Fruit fly (Drosophila melanogaster) whole organism, embryonic: ENCODE measurements around the gene CG18810.

ENCODE experiments used
- Bgb ChIP-seq: fragments of 200-800 bp; sonication (Bioruptor generic); IDR thresholded peaks from 2 replicates; pipeline ENCODE4 v1.3.6; 2022; ENCODE audit warnings: missing biosample characterization, missing genetic modification characterization; ENCODE audit not compliant: partially characterized antibody
- CG10147 ChIP-seq: fragments of 200-800 bp; sonication (Bioruptor generic); optimal IDR thresholded peaks from 2 replicates; lab custom pipeline; 2019; ENCODE audit warnings: missing biosample characterization, mild to moderate bottlenecking, missing genetic modification characterization, moderate library complexity
- CG11093 ChIP-seq: fragments of 200-800 bp; sonication (Bioruptor generic); IDR thresholded peaks from 3 replicates; pipeline ENCODE4 v1.3.6; 2022; ENCODE audit warnings: missing biosample characterization, missing genetic modification characterization
- CG12659 ChIP-seq: fragments of 200-800 bp; sonication (Bioruptor generic); optimal IDR thresholded peaks from 3 replicates; lab custom pipeline; 2017; ENCODE audit warnings: mild to moderate bottlenecking, missing biosample characterization, missing genetic modification reagents, missing genetic modification characterization
- CG13287 ChIP-seq: fragments of 200-800 bp; sonication (Bioruptor generic); IDR thresholded peaks from 2 replicates; pipeline ENCODE4 v1.3.6; 2022; ENCODE audit warnings: missing biosample characterization, missing genetic modification characterization; ENCODE audit not compliant: partially characterized antibody
- CG15479 ChIP-seq: fragments of 200-800 bp; sonication (Bioruptor generic); optimal IDR thresholded peaks from 3 replicates; lab custom pipeline; 2019; ENCODE audit warnings: missing biosample characterization, mild to moderate bottlenecking, missing genetic modification characterization, moderate library complexity
- CG15514 ChIP-seq: fragments of 200-800 bp; sonication (Bioruptor generic); optimal IDR thresholded peaks from 3 replicates; lab custom pipeline; 2017; ENCODE audit warnings: missing biosample characterization, missing genetic modification characterization, mild to moderate bottlenecking, moderate library complexity, missing genetic modification reagents
- CG1603 ChIP-seq: fragments of 200-800 bp; sonication (Bioruptor generic); optimal IDR thresholded peaks from 2 replicates; lab custom pipeline; 2019; ENCODE audit warnings: missing biosample characterization, mild to moderate bottlenecking, missing genetic modification characterization, moderate library complexity
- CG2678 ChIP-seq: fragments of 200-800 bp; sonication (Bioruptor generic); optimal IDR thresholded peaks from 3 replicates; lab custom pipeline; 2019; ENCODE audit warnings: missing biosample characterization, mild to moderate bottlenecking, missing genetic modification characterization, moderate library complexity
- CG2889 ChIP-seq: fragments of 200-800 bp; sonication (Bioruptor generic); IDR thresholded peaks from 3 replicates; pipeline ENCODE4 v1.3.6; 2022; ENCODE audit warnings: missing biosample characterization, missing genetic modification characterization
- CG30403 ChIP-seq: fragments of 200-800 bp; sonication (Bioruptor generic); optimal IDR thresholded peaks from 3 replicates; lab custom pipeline; 2016; ENCODE audit warnings: missing biosample characterization, missing genetic modification characterization
- CG32532 ChIP-seq: fragments of 200-800 bp; sonication (Bioruptor generic); IDR thresholded peaks from 2 replicates; pipeline ENCODE4 v1.3.6; 2022; ENCODE audit warnings: missing biosample characterization, missing genetic modification characterization
- CG7839 ChIP-seq: fragments of 200-800 bp; sonication (Bioruptor generic); optimal IDR thresholded peaks from 3 replicates; lab custom pipeline; 2018; ENCODE audit warnings: missing biosample characterization, mild to moderate bottlenecking, missing genetic modification characterization, moderate library complexity
- CG8924 ChIP-seq: fragments of 200-800 bp; optimal IDR thresholded peaks from 3 replicates; lab custom pipeline; 2019; ENCODE audit warnings: missing biosample characterization, mild to moderate bottlenecking, missing genetic modification characterization, moderate library complexity
- CG9727 ChIP-seq: fragments of 200-800 bp; sonication (Bioruptor generic); optimal IDR thresholded peaks from 3 replicates; lab custom pipeline; 2017; ENCODE audit warnings: missing biosample characterization, mild to moderate bottlenecking, missing genetic modification characterization
- Deaf1 ChIP-seq: fragments of 200-800 bp; optimal IDR thresholded peaks from 3 replicates; lab custom pipeline; 2019; ENCODE audit warnings: missing biosample characterization, mild to moderate bottlenecking, missing genetic modification characterization, moderate library complexity
- Dp ChIP-seq: fragments of 200-800 bp; sonication (Bioruptor generic); optimal IDR thresholded peaks from 2 replicates; lab custom pipeline; 2018; ENCODE audit warnings: missing biosample characterization, mild to moderate bottlenecking, missing genetic modification characterization, moderate library complexity
- E2f1 ChIP-seq: fragments of 200-800 bp; sonication (Bioruptor generic); IDR thresholded peaks from 2 replicates; pipeline ENCODE4 v1.3.6; 2022; ENCODE audit warnings: missing biosample characterization, missing genetic modification characterization
- Ets97D ChIP-seq: fragments of 200-800 bp; sonication (Bioruptor generic); optimal IDR thresholded peaks from 3 replicates; lab custom pipeline; 2016; ENCODE audit warnings: missing biosample characterization, missing genetic modification characterization
- Gug ChIP-seq: fragments of 200-800 bp; sonication (Bioruptor generic); IDR thresholded peaks from 4 replicates; pipeline ENCODE4 v1.3.6; 2022; ENCODE audit warnings: missing biosample characterization, missing genetic modification characterization
- HmgD ChIP-seq: fragments of 200-800 bp; sonication (Bioruptor generic); optimal IDR thresholded peaks from 3 replicates; lab custom pipeline; 2016; ENCODE audit warnings: missing biosample characterization, missing genetic modification characterization
- Meics ChIP-seq: fragments of 200-800 bp; sonication (Bioruptor generic); optimal IDR thresholded peaks from 2 replicates; lab custom pipeline; 2017; ENCODE audit warnings: missing biosample characterization, mild to moderate bottlenecking, missing genetic modification characterization
- NfI ChIP-seq: fragments of 200-800 bp; sonication (Bioruptor generic); optimal IDR thresholded peaks from 3 replicates; lab custom pipeline; 2018; ENCODE audit warnings: missing biosample characterization, mild to moderate bottlenecking, missing genetic modification characterization, moderate library complexity
- Optix ChIP-seq: fragments of 200-800 bp; sonication (Bioruptor generic); IDR thresholded peaks from 3 replicates; pipeline ENCODE4 v1.3.6; 2022; ENCODE audit warnings: missing biosample characterization, missing genetic modification characterization
- Pdp1 ChIP-seq, 2 experiments: fragments of 200-800 bp; sonication (Bioruptor generic); optimal IDR thresholded peaks; 3 replicates each; lab custom pipeline; 2016; ENCODE audit warnings: missing biosample characterization in 2 of 2, missing genetic modification characterization in 2 of 2, mild to moderate bottlenecking in 1 of 2, moderate library complexity in 1 of 2
- Sin3A ChIP-seq: fragments of >200 bp; optimal IDR thresholded peaks from 2 replicates; lab custom pipeline; 2018
- Sox102F ChIP-seq: fragments of 200-800 bp; sonication (Bioruptor generic); optimal IDR thresholded peaks from 2 replicates; lab custom pipeline; 2018; ENCODE audit warnings: missing biosample characterization, mild to moderate bottlenecking, missing genetic modification characterization, moderate library complexity
- TFAM ChIP-seq: fragments of 200-800 bp; sonication (Bioruptor generic); optimal IDR thresholded peaks from 2 replicates; lab custom pipeline; 2017; ENCODE audit warnings: missing biosample characterization, missing genetic modification characterization, inconsistent platforms
- br ChIP-seq: fragments of >200 bp; optimal IDR thresholded peaks from 2 replicates; lab custom pipeline; 2017
- cato ChIP-seq: fragments of 200-800 bp; sonication (Bioruptor generic); optimal IDR thresholded peaks from 2 replicates; lab custom pipeline; 2016; ENCODE audit warnings: missing biosample characterization, missing genetic modification characterization, borderline replicate concordance
- ci ChIP-seq: fragments of 200-800 bp; sonication (Bioruptor generic); IDR thresholded peaks from 3 replicates; pipeline ENCODE4 v1.3.6; 2022; ENCODE audit warnings: missing biosample characterization, missing genetic modification characterization
- dmrt11E ChIP-seq: fragments of 200-800 bp; sonication (Bioruptor generic); optimal IDR thresholded peaks from 3 replicates; lab custom pipeline; 2018; ENCODE audit warnings: missing biosample characterization, mild to moderate bottlenecking, missing genetic modification characterization, moderate library complexity
- esg ChIP-seq: fragments of 200-800 bp; sonication (Bioruptor generic); conservative IDR thresholded peaks from 2 replicates; pipeline ENCODE4 v1.3.6; 2022; ENCODE audit warnings: missing biosample characterization, missing genetic modification characterization
- ftz-f1 ChIP-seq: fragments of 200-800 bp; sonication (Bioruptor generic); optimal IDR thresholded peaks from 2 replicates; lab custom pipeline; 2016; ENCODE audit warnings: missing biosample characterization, missing genetic modification characterization
- gem ChIP-seq: fragments of 200-800 bp; sonication (Bioruptor generic); optimal IDR thresholded peaks from 2 replicates; lab custom pipeline; 2019; ENCODE audit warnings: missing biosample characterization, mild to moderate bottlenecking, missing genetic modification characterization, moderate library complexity
- hb ChIP-seq: fragments of 200-800 bp; sonication (Bioruptor generic); IDR thresholded peaks from 3 replicates; pipeline ENCODE4 v1.3.6; 2022; ENCODE audit warnings: missing biosample characterization, missing genetic modification characterization; ENCODE audit not compliant: partially characterized antibody
- inv ChIP-seq: fragments of 200-800 bp; sonication (Bioruptor generic); IDR thresholded peaks from 2 replicates; pipeline ENCODE4 v1.3.6; 2022; ENCODE audit warnings: missing biosample characterization, missing genetic modification characterization; ENCODE audit not compliant: partially characterized antibody
- mld ChIP-seq: fragments of 200-800 bp; sonication (Bioruptor generic); IDR thresholded peaks from 3 replicates; pipeline ENCODE4 v1.3.6; 2022; ENCODE audit warnings: missing biosample characterization, missing genetic modification characterization; ENCODE audit not compliant: partially characterized antibody
- nerfin-2 ChIP-seq: fragments of 200-800 bp; sonication (Bioruptor generic); IDR thresholded peaks from 2 replicates; pipeline ENCODE4 v1.3.6; 2022; ENCODE audit warnings: missing biosample characterization, missing genetic modification characterization; ENCODE audit not compliant: partially characterized antibody
- nmo ChIP-seq: fragments of 200-800 bp; sonication (Bioruptor generic); optimal IDR thresholded peaks from 2 replicates; lab custom pipeline; 2018; ENCODE audit warnings: missing biosample characterization, mild to moderate bottlenecking, missing genetic modification characterization, moderate library complexity
- pros ChIP-seq: fragments of 200-800 bp; sonication (Bioruptor generic); optimal IDR thresholded peaks from 3 replicates; lab custom pipeline; 2019; ENCODE audit warnings: missing biosample characterization, mild to moderate bottlenecking, missing genetic modification characterization, moderate library complexity
- pzg ChIP-seq: fragments of 200-800 bp; sonication (Bioruptor generic); optimal IDR thresholded peaks from 3 replicates; lab custom pipeline; 2018; ENCODE audit warnings: missing biosample characterization, mild to moderate bottlenecking, missing genetic modification characterization, moderate library complexity
- sna ChIP-seq: fragments of 200-800 bp; sonication (Bioruptor generic); IDR thresholded peaks from 2 replicates; pipeline ENCODE4 v1.3.6; 2022; ENCODE audit warnings: missing biosample characterization, missing genetic modification characterization; ENCODE audit not compliant: partially characterized antibody
- ssp ChIP-seq: fragments of 200-800 bp; sonication (Bioruptor generic); IDR thresholded peaks from 2 replicates; pipeline ENCODE4 v1.3.6; 2022; ENCODE audit warnings: missing biosample characterization, missing genetic modification characterization
- tap ChIP-seq: fragments of 200-800 bp; optimal IDR thresholded peaks from 3 replicates; lab custom pipeline; 2019; ENCODE audit warnings: missing biosample characterization, mild to moderate bottlenecking, missing genetic modification characterization, moderate library complexity
- tin ChIP-seq: fragments of 200-800 bp; sonication (Bioruptor generic); optimal IDR thresholded peaks from 3 replicates; lab custom pipeline; 2016; ENCODE audit warnings: missing biosample characterization, missing genetic modification characterization
- vfl ChIP-seq: fragments of 200-800 bp; sonication (Bioruptor generic); optimal IDR thresholded peaks from 2 replicates; lab custom pipeline; 2016; ENCODE audit warnings: missing biosample characterization, missing genetic modification characterization
- vnd ChIP-seq: fragments of 200-800 bp; sonication (Bioruptor generic); IDR thresholded peaks from 3 replicates; pipeline ENCODE4 v1.3.6; 2022; ENCODE audit warnings: missing biosample characterization, missing genetic modification characterization; ENCODE audit not compliant: partially characterized antibody
- vvl ChIP-seq: fragments of 200-800 bp; sonication (Bioruptor generic); IDR thresholded peaks from 2 replicates; pipeline ENCODE4 v1.3.6; 2022; ENCODE audit warnings: missing biosample characterization, missing genetic modification characterization
- yki ChIP-seq: fragments of >200 bp; optimal IDR thresholded peaks from 3 replicates; lab custom pipeline; 2018

The CG18810 gene

DNA sequence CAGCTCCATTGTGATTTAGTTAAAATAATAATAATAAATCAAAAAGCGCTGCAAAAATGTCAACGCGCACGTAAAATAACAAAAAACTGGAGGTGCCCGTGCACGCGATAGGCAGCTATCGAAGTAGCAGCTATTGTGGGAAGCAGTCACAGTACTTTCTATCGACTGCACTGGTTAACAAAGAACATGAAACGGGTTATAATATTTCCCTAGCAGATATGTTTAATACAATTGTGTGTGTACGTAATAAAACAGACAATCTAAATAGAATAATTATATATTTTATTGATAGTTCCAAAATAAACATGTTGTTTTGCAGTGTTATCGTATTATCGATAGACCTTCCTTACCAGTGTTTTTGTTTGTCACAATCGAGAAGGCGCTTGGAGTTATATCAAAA is 27.2 kb downstream of the CG18810 start, which contains the start of the genes CG31678 and IKKepsilon (continued):
- TF ChIP-seq CG2889, result peak; percentile 50; the same call in 1 of the 3 replicates
- TF ChIP-seq gem (tag; lab: Kevin White, UChicago), result no peak
- peak; percentile 95 for TF ChIP-seq vnd
- peak; percentile 51 for TF ChIP-seq CG30403 (GFP tag; lab: Kevin White, UChicago)
- TF ChIP-seq Dp (GFP tag; lab: Kevin White, UChicago), result peak; percentile 29
- TF ChIP-seq Meics, result no peak
- TF ChIP-seq tap (tag; lab: Kevin White, UChicago), result no peak
- TF ChIP-seq Ets97D, result peak; percentile 26
- peak; percentile 97 for TF ChIP-seq nerfin-2 (GFP tag; lab: Robert Waterston, UW)
- no peak for TF ChIP-seq yki
- TF ChIP-seq tin, result peak; percentile 9
- TF ChIP-seq NfI (GFP tag; lab: Kevin White, UChicago), result peak; percentile 34
- TF ChIP-seq CG15479 (GFP tag; lab: Kevin White, UChicago), result no peak
- TF ChIP-seq nmo, result peak; percentile 66
- peak; percentile 94 for TF ChIP-seq Bgb (GFP tag; lab: Robert Waterston, UW)
- peak; percentile 50; the same call in 1 of the 3 replicates for TF ChIP-seq ci (GFP tag; lab: Robert Waterston, UW)
- TF ChIP-seq CG13287, result peak; percentile 96
- TF ChIP-seq mld (GFP tag; lab: Robert Waterston, UW), result peak; percentile 74; the same call in 2 of the 3 replicates
- peak; percentile 62 for TF ChIP-seq pzg (GFP tag; lab: Kevin White, UChicago)
- peak; percentile 3 for TF ChIP-seq Sin3A
- TF ChIP-seq E2f1 (GFP tag; lab: Robert Waterston, UW), result no peak
- TF ChIP-seq vvl (GFP tag; lab: Robert Waterston, UW), result peak; percentile 53; the same call in 1 of the 2 replicates
- TF ChIP-seq esg (GFP tag; lab: Robert Waterston, UW), result peak; percentile 58
- peak; percentile 64 for TF ChIP-seq CG1603 (tag; lab: Kevin White, UChicago)
- no peak for TF ChIP-seq CG11093 (GFP tag; lab: Robert Waterston, UW)
- TF ChIP-seq Optix (GFP tag; lab: Robert Waterston, UW), result no peak
- no peak for TF ChIP-seq CG32532 (GFP tag; lab: Robert Waterston, UW)
- no peak for TF ChIP-seq ftz-f1
- TF ChIP-seq CG12659, result peak; percentile 69
- TF ChIP-seq ssp (GFP tag; lab: Robert Waterston, UW), result peak; percentile 27; the same call in 1 of the 2 replicates
- TF ChIP-seq inv (GFP tag; lab: Robert Waterston, UW), result peak; percentile 88
- peak; percentile 24 for TF ChIP-seq dmrt11E (tag; lab: Kevin White, UChicago)
- TF ChIP-seq TFAM (GFP tag; lab: Kevin White, UChicago), result no peak
- peak; percentile 58 for TF ChIP-seq CG15514 (GFP tag; lab: Kevin White, UChicago)
- no peak for TF ChIP-seq vfl (GFP tag; lab: Kevin White, UChicago)
- peak; percentile 33; the same call in 1 of the 4 replicates for TF ChIP-seq Gug
- TF ChIP-seq CG9727 (GFP tag; lab: Kevin White, UChicago), result peak; percentile 38
- peak; percentile 47 for TF ChIP-seq Sox102F
- TF ChIP-seq CG7839 (tag; lab: Kevin White, UChicago), result peak; percentile 37
- TF ChIP-seq hb (GFP tag; lab: Robert Waterston, UW), result peak; percentile 92
- no peak for TF ChIP-seq br (lab: Kevin White, UChicago)
- peak; percentile 39 for TF ChIP-seq CG8924 (tag; lab: Kevin White, UChicago)
- TF ChIP-seq Pdp1 (GFP tag; optimal IDR thresholded peaks at IDR 0.05; lab: Kevin White, UChicago), result peak; percentile 11 to 13
- TF ChIP-seq CG2678 (tag; lab: Kevin White, UChicago), result no peak
- TF ChIP-seq Deaf1, result no peak
- no peak for TF ChIP-seq cato
- no peak for TF ChIP-seq HmgD (GFP tag; lab: Kevin White, UChicago)
- no peak for TF ChIP-seq pros (GFP tag; lab: Kevin White, UChicago)
- TF ChIP-seq CG10147, result peak; percentile 29
- TF ChIP-seq sna (GFP tag; lab: Robert Waterston, UW), result peak; percentile 90
